Fruit fly (Drosophila melanogaster): Measurements from ENCODE around the gene Ibf1.

Gene Ibf1

dm6 chr3R:9258252-9259225, at the start of gene Ibf1, which contains the start of gene Ibf2:
Ibf1 (plus strand) TSS chr3R:9258964.
Ibf2 (minus strand) TSS chr3R:9258501.
- TF ChIP-seq CG8478 (optimal IDR thresholded peaks at IDR 0.05) = no peak
- no peak for TF ChIP-seq CTCF (optimal IDR thresholded peaks at IDR 0.05)

dm6 chr3R:9213029-9213428, 45.7 kb upstream of the Ibf1 start:
- TF ChIP-seq CG8478 (optimal IDR thresholded peaks at IDR 0.05) (no peak), CTCF (optimal IDR thresholded peaks at IDR 0.05) (no peak)

DNA sequence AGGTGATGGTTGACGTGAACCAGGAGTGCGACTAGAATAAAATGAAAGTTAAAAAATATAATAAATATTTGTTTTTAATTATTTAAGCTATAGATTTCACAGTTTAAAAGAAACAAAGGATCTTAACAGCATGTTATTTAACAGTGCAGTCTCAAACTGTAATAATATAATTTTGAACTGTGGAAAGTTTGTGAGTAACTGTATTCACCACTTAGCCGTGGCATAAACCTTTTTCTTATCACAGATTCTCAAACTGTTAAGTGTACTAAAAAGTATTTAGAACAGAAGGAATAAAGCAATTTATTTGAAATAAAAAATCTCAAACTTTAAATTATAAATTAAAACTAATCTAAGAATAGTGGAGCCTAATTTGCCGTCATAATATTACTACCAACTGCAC, 44.5 kb upstream of the Ibf1 start:
- TF ChIP-seq CG8478 (optimal IDR thresholded peaks at IDR 0.05) = no peak
- peak in 1 of 2 experiments; percentile 64 for TF ChIP-seq CTCF (optimal IDR thresholded peaks at IDR 0.05)

DNA sequence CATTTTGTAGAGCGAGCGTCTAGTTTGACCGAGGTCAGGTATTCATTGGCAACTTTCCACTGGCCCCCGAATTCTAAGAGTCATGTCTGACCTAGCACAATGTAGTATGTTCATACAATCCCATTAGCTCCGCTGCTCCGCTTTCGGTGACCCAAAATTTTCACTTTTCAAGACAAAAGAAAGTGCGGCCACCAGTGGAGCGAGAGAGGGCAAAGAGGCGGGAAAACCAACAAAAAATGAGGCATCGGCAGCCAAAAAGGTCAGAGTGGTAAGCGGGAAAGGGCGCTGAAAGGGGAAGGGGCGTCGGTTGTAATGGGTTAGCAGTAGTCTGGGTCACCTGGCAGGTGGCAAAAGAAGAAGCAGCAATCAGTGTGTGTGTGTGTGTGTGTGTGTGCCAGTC, 43.2 kb upstream of the Ibf1 start:
- TF ChIP-seq CG8478 (optimal IDR thresholded peaks at IDR 0.05) = no peak

- no peak for TF ChIP-seq CG8478 (optimal IDR thresholded peaks at IDR 0.05)
Observed at dm6 chr3R:9217607-9218006, 41.2 kb upstream of the Ibf1 start.

DNA sequence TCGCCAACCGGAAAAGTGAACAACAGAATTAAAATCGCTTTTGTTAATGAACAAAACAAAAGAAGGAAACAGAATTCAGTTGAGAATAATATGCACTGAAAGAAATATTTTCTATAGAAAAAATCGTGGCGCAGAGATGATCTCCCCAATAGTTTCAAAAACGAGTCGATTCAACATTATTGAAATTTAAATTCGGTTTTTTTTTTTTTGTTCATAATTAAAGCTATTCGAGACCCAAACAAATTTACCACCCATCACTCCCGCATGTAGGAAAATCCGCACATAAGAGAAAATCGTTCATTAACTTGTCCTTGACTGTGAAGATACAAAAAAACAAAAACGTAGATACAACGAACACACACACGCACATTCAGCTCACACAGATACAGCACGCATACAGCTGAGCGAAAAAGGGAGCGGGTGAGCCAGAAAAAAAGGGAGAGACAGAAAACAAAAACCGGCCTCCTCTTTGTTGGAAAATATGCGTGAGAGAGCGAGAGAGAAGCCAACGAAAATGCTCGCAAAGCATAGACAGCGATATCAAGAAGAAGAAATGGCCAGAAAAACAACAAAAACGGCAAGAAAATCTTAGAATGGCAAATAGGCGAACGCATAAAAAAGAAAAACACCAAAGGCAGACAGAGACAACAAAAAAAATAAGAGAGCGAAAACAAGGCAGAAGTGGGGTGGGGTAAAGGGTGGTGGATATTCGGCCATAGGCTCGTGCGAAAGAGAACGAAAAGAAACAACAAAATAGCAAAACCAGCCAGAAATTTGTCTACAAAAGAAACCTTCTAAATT, 38.5 kb upstream of the Ibf1 start:
- TF ChIP-seq CTCF (optimal IDR thresholded peaks at IDR 0.05) (no peak), CG8478 (optimal IDR thresholded peaks at IDR 0.05) (no peak)

dm6 chr3R:9222355-9222754, 36.4 kb upstream of the Ibf1 start:
- no peak for TF ChIP-seq CTCF (optimal IDR thresholded peaks at IDR 0.05)
- TF ChIP-seq CG8478 (optimal IDR thresholded peaks at IDR 0.05) = no peak

DNA sequence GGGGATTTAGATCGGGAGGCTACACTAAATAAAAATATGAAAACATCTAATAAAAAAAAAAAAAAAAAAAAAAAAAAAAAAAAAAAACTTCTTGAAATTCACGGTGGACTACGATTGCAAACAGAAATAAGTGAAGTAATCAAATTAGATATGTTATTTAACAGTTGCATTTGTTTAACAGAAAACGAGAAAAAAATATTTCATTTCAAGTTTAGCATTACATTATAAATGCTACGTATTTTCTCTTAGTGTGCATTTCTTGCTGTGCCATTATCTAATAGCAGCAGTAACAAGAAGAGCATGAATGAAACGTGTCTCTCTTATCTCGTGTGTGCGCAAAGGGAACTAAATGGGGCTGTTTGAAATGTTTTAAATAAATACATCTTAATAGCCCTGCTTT, 34.0 kb upstream of the Ibf1 start:
- TF ChIP-seq CG8478 (optimal IDR thresholded peaks at IDR 0.05) (no peak), CTCF (optimal IDR thresholded peaks at IDR 0.05) (no peak)

DNA sequence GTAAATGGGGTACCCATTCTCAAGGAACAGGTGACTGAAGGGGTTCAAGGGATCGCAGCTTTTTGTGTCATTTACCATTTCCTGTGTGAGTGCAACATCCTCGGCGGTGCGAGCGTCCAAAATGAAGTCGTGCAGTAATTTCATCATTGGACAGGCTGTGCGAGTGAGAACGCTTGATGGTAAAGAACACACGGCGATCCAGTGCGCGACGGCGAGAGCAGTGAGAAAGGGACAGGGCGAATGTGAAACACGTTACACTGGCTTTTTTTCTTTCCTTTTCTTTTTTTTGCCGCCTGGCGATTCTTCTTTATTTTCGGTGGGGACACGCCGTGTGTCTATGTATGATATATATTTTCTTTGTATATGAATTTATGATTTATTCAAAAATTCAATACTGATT, 32.6 kb upstream of the Ibf1 start:
- TF ChIP-seq CTCF (optimal IDR thresholded peaks at IDR 0.05) = no peak
- no peak for TF ChIP-seq CG8478 (optimal IDR thresholded peaks at IDR 0.05)

dm6 chr3R:9226701-9227313, 32.0 kb upstream of the Ibf1 start:
- TF ChIP-seq CTCF (optimal IDR thresholded peaks at IDR 0.05) (no peak), CG8478 (optimal IDR thresholded peaks at IDR 0.05) (no peak)

DNA sequence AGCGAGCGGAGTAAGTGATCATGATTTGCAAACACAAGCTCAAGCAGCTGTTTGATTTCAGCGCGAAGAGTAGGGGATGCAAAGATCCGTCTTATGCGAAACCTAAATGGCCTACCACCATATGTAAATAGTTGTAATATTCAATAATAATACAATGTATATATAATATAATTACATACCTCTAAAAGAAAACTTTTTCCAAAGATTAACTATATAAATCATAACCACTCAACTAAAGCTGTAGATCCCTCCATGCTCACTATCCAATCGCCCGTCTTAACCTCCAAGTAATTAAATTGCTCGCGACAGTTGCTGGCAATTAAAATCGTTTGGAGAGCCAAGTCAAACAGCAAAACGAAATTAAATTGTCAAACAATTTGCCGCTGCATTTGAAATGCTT, 31.4 kb upstream of the Ibf1 start:
- TF ChIP-seq CG8478 (optimal IDR thresholded peaks at IDR 0.05) (no peak), CTCF (optimal IDR thresholded peaks at IDR 0.05) (no peak)

DNA sequence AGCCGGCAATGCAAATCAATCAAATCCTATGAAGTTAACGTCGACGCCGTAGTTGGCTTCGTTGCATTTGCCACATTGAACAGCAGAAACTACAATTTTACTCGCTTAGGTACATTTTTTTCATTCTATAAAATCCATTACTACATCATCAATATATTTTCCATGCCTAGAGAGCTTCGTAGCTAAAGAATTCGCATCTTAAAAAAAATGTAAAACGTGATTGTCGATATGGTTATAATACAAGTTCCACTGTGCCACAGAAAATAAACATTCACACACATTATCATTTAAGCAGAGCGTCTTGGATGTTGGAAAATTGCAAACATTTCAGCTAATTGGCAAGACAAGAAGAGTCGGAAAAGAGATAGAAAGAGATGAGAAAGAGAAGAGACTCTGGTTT, 30.8 kb upstream of the Ibf1 start:
- no peak for TF ChIP-seq CTCF (optimal IDR thresholded peaks at IDR 0.05)
- no peak for TF ChIP-seq CG8478 (optimal IDR thresholded peaks at IDR 0.05)

dm6 chr3R:9229075-9229835, 29.5 kb upstream of the Ibf1 start:
- TF ChIP-seq CG8478 (optimal IDR thresholded peaks at IDR 0.05) = no peak
- TF ChIP-seq CTCF (optimal IDR thresholded peaks at IDR 0.05) = no peak

DNA sequence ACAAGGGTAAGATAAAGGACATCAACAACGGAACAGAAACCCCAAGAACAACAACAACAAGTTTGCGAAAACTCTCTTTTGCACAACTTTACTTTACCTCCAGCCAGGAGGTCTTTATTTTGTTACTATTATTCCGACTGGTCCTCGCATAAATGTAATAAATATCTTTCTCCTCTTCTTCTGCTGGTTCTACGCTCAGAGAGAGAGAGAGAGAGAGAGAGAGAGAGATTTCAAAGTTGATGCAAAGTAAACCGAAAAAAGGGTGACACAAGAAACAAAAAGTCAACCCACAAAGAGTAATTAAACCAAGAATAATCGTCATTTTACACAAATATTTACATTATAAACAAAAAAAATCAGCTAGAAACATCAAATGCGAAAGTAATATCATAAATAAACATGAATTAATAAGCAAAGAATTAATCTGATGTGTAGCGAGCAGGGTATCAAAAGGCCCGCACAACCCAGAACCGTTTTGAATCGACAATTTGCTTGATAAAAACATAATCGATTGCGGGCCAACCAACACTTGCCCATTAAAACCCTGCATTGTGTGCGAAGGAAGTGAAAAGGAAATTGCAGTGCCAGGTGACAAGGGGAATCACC, 28.7 kb upstream of the Ibf1 start:
- TF ChIP-seq CTCF (optimal IDR thresholded peaks at IDR 0.05) (no peak), CG8478 (optimal IDR thresholded peaks at IDR 0.05) (no peak)
